Fruit fly (Drosophila melanogaster) S2 (cell line): ENCODE data around the gene CecA1.

Experiments
- CG8478 ChIP-seq: fragments of >200 bp; optimal IDR thresholded peaks from 2 replicates; lab custom pipeline; 2018
- CTCF ChIP-seq, 2 experiments: fragments of >200 bp; optimal IDR thresholded peaks; 2 replicates each; lab custom pipeline; 2018

- no peak for TF ChIP-seq CTCF (optimal IDR thresholded peaks at IDR 0.05; lab: Kevin White, UChicago)
- TF ChIP-seq CG8478 (lab: Kevin White, UChicago) = no peak
Measured at dm6 chr3R:30250496-30250978, 39.9 kb downstream of the CecA1 start, which contains the start of gene CG9682.
